Worm (Caenorhabditis elegans) whole organism, L1 larva: Measurements from ENCODE around the gene T24D3.2.
A peak's percentile ranks its signal among the peaks of the same experiment; 100 is the strongest.

Source experiments
- C04F5.9 ChIP-seq: sonication (generic microtip); optimal IDR thresholded peaks from 2 replicates; lab custom pipeline; 2016; ENCODE audit warnings: missing genetic modification characterization, missing compliant biosample characterization
- C16A3.4 ChIP-seq: fragments of 150-350 bp; optimal IDR thresholded peaks from 2 replicates; lab custom pipeline; 2014; ENCODE audit warnings: missing biosample characterization, missing genetic modification characterization
- aha-1 ChIP-seq: fragments of 150-350 bp; optimal IDR thresholded peaks from 2 replicates; lab custom pipeline; 2014; ENCODE audit warnings: missing biosample characterization, missing genetic modification characterization
- alr-1 ChIP-seq: fragments of 200-800 bp; sonication (Bioruptor generic); optimal IDR thresholded peaks from 2 replicates; lab custom pipeline; 2018; ENCODE audit warnings: borderline replicate concordance, mild to moderate bottlenecking, missing genetic modification characterization, missing compliant biosample characterization
- ama-1 ChIP-seq: fragments of 150-350 bp; optimal IDR thresholded peaks from 2 replicates; lab custom pipeline; 2014
- blmp-1 ChIP-seq: fragments of 150-350 bp; optimal IDR thresholded peaks from 2 replicates; lab custom pipeline; 2014; ENCODE audit warnings: missing biosample characterization, missing genetic modification characterization
- ceh-82 ChIP-seq, 3 experiments: fragments of 150-350 bp in 1 of 3; sonication (generic microtip) in 2 of 3; optimal IDR thresholded peaks; 2 replicates each; lab custom pipeline; 2014 to 2017; ENCODE audit warnings: missing biosample characterization in 3 of 3, missing genetic modification characterization in 3 of 3
- ceh-88 ChIP-seq: fragments of 200-800 bp; sonication (Bioruptor generic); IDR thresholded peaks from 2 replicates; pipeline ENCODE4 v1.3.6; 2022; ENCODE audit warnings: missing genetic modification characterization, missing compliant biosample characterization
- ces-1 ChIP-seq: fragments of 150-350 bp; optimal IDR thresholded peaks from 2 replicates; lab custom pipeline; 2014; ENCODE audit warnings: missing biosample characterization, missing genetic modification reagents, missing genetic modification characterization
- dsc-1 ChIP-seq: sonication (generic microtip); optimal IDR thresholded peaks from 2 replicates; lab custom pipeline; 2016; ENCODE audit warnings: mild to moderate bottlenecking, missing genetic modification characterization, missing compliant biosample characterization
- egl-13 ChIP-seq: sonication (generic microtip); optimal IDR thresholded peaks from 2 replicates; lab custom pipeline; 2016; ENCODE audit warnings: missing genotype, missing genetic modification reagents, missing genetic modification characterization, missing compliant biosample characterization
- elt-2 ChIP-seq: sonication (generic microtip); optimal IDR thresholded peaks from 2 replicates; lab custom pipeline; 2016; ENCODE audit warnings: missing genetic modification characterization, mild to moderate bottlenecking, inconsistent platforms, missing compliant biosample characterization, missing genetic modification reagents
- elt-3 ChIP-seq, 6 experiments: fragments of 150-350 bp in 1 of 6; sonication (generic microtip); optimal IDR thresholded peaks; 2 replicates each; lab custom pipeline; 2017 to 2018; ENCODE audit warnings: missing biosample characterization in 6 of 6, missing genetic modification characterization in 6 of 6, inconsistent platforms in 1 of 6
- ets-5 ChIP-seq: fragments of 200-800 bp; sonication (Bioruptor generic); IDR thresholded peaks from 2 replicates; pipeline ENCODE4 v1.3.6; 2022; ENCODE audit warnings: missing genetic modification characterization, missing compliant biosample characterization
- fkh-8 ChIP-seq: sonication (generic microtip); optimal IDR thresholded peaks from 2 replicates; lab custom pipeline; 2016; ENCODE audit warnings: mild to moderate bottlenecking, missing genetic modification characterization, missing compliant biosample characterization
- grh-1 ChIP-seq: fragments of 200-800 bp; sonication (Bioruptor generic); IDR thresholded peaks from 2 replicates; pipeline ENCODE4 v1.3.6; 2022; ENCODE audit warnings: missing genetic modification reagents, missing genetic modification characterization, missing compliant biosample characterization
- hlh-17 ChIP-seq: fragments of 200-800 bp; sonication (Bioruptor generic); optimal IDR thresholded peaks from 2 replicates; lab custom pipeline; 2018; ENCODE audit warnings: missing genetic modification characterization, mild to moderate bottlenecking, missing compliant biosample characterization, moderate library complexity, borderline replicate concordance
- isw-1 ChIP-seq: fragments of 200-800 bp; sonication (Bioruptor generic); IDR thresholded peaks from 2 replicates; pipeline ENCODE4 v1.3.6; 2022; ENCODE audit warnings: missing genetic modification characterization, missing compliant biosample characterization
- jun-1 ChIP-seq: fragments of 150-350 bp; optimal IDR thresholded peaks from 2 replicates; lab custom pipeline; 2014; ENCODE audit warnings: missing biosample characterization, missing genetic modification reagents, missing genetic modification characterization
- lin-13 ChIP-seq: fragments of 150-350 bp; optimal IDR thresholded peaks from 2 replicates; lab custom pipeline; 2014; ENCODE audit warnings: missing biosample characterization, missing genetic modification reagents, missing genetic modification characterization
- lin-14 ChIP-seq: fragments of 200-800 bp; sonication (Bioruptor generic); optimal IDR thresholded peaks from 2 replicates; lab custom pipeline; 2018; ENCODE audit warnings: mild to moderate bottlenecking, missing genetic modification characterization, moderate library complexity, missing compliant biosample characterization
- lin-35 ChIP-seq, 2 experiments: fragments of 150-350 bp; optimal IDR thresholded peaks; 2 replicates each; lab custom pipeline; 2014; ENCODE audit warnings: missing biosample characterization in 2 of 2, missing genetic modification characterization in 2 of 2, missing genetic modification reagents in 2 of 2
- lir-3 ChIP-seq: sonication (generic microtip); optimal IDR thresholded peaks from 2 replicates; lab custom pipeline; 2016; ENCODE audit warnings: mild to moderate bottlenecking, missing genetic modification characterization, moderate library complexity, missing compliant biosample characterization; ENCODE audit not compliant: poor library complexity
- lsy-2 ChIP-seq, 2 experiments: fragments of 150-350 bp; optimal IDR thresholded peaks; 2 replicates each; lab custom pipeline; 2014; ENCODE audit warnings: missing biosample characterization in 2 of 2, missing genetic modification characterization in 2 of 2
- mdl-1 ChIP-seq, 2 experiments: fragments of 150-350 bp; optimal IDR thresholded peaks; 2 replicates each; lab custom pipeline; 2014 to 2017; ENCODE audit warnings: missing biosample characterization in 2 of 2, missing genetic modification characterization in 2 of 2, inconsistent platforms in 1 of 2
- mef-2 ChIP-seq: fragments of 150-350 bp; optimal IDR thresholded peaks from 2 replicates; lab custom pipeline; 2014; ENCODE audit warnings: missing biosample characterization, missing genetic modification characterization
- mep-1 ChIP-seq: fragments of 150-350 bp; optimal IDR thresholded peaks from 2 replicates; lab custom pipeline; 2014; ENCODE audit warnings: missing biosample characterization, missing genetic modification characterization
- nhr-11 ChIP-seq: fragments of 150-350 bp; optimal IDR thresholded peaks from 2 replicates; lab custom pipeline; 2014; ENCODE audit warnings: missing biosample characterization, missing genetic modification characterization
- nhr-12 ChIP-seq: sonication (generic microtip); optimal IDR thresholded peaks from 2 replicates; lab custom pipeline; 2017; ENCODE audit warnings: missing biosample characterization, missing genetic modification characterization
- nhr-20 ChIP-seq: sonication (generic microtip); optimal IDR thresholded peaks from 2 replicates; lab custom pipeline; 2016; ENCODE audit warnings: mild to moderate bottlenecking, missing genetic modification characterization, missing compliant biosample characterization
- nhr-47 ChIP-seq: sonication (generic microtip); optimal IDR thresholded peaks from 2 replicates; lab custom pipeline; 2016; ENCODE audit warnings: mild to moderate bottlenecking, missing genetic modification characterization, moderate library complexity, missing compliant biosample characterization
- nhr-77 ChIP-seq: fragments of 150-350 bp; optimal IDR thresholded peaks from 2 replicates; lab custom pipeline; 2014; ENCODE audit warnings: missing biosample characterization, missing genetic modification characterization
- nhr-84 ChIP-seq: sonication (generic microtip); optimal IDR thresholded peaks from 2 replicates; lab custom pipeline; 2017; ENCODE audit warnings: missing biosample characterization, missing genetic modification characterization
- pag-3 ChIP-seq: sonication (generic microtip); optimal IDR thresholded peaks from 2 replicates; lab custom pipeline; 2017; ENCODE audit warnings: missing genetic modification characterization, mild to moderate bottlenecking, missing compliant biosample characterization, antibody characterized with exemption, borderline replicate concordance; ENCODE audit not compliant: insufficient read depth
- pax-3 ChIP-seq: fragments of 200-800 bp; sonication (Bioruptor generic); optimal IDR thresholded peaks from 2 replicates; lab custom pipeline; 2018; ENCODE audit warnings: mild to moderate bottlenecking, missing genetic modification characterization, moderate library complexity, missing compliant biosample characterization
- pqm-1 ChIP-seq: sonication (generic microtip); optimal IDR thresholded peaks from 3 replicates; lab custom pipeline; 2017; ENCODE audit warnings: missing biosample characterization, missing genetic modification characterization
- rnt-1 ChIP-seq: sonication (generic microtip); optimal IDR thresholded peaks from 2 replicates; lab custom pipeline; 2016; ENCODE audit warnings: mild to moderate bottlenecking, missing genetic modification characterization, moderate library complexity, missing compliant biosample characterization
- snpc-4 ChIP-seq: fragments of 150-350 bp; optimal IDR thresholded peaks from 2 replicates; lab custom pipeline; 2014; ENCODE audit warnings: missing biosample characterization, missing genetic modification characterization
- snu-23 ChIP-seq: sonication (generic microtip); optimal IDR thresholded peaks from 2 replicates; lab custom pipeline; 2016; ENCODE audit warnings: missing genetic modification characterization, missing compliant biosample characterization
- sox-4 ChIP-seq: sonication (generic microtip); optimal IDR thresholded peaks from 2 replicates; lab custom pipeline; 2016; ENCODE audit warnings: missing genetic modification characterization, missing compliant biosample characterization
- sup-37 ChIP-seq: fragments of 200-800 bp; sonication (Bioruptor generic); optimal IDR thresholded peaks from 2 replicates; lab custom pipeline; 2018; ENCODE audit warnings: mild to moderate bottlenecking, missing genetic modification characterization, missing compliant biosample characterization
- tbx-2 ChIP-seq: sonication (generic microtip); optimal IDR thresholded peaks from 2 replicates; lab custom pipeline; 2016; ENCODE audit warnings: missing genetic modification characterization, missing compliant biosample characterization
- tlp-1 ChIP-seq: fragments of 150-350 bp; optimal IDR thresholded peaks from 2 replicates; lab custom pipeline; 2014; ENCODE audit warnings: missing biosample characterization, missing genetic modification characterization
- unc-130 ChIP-seq: fragments of 150-350 bp; optimal IDR thresholded peaks from 2 replicates; lab custom pipeline; 2017; ENCODE audit warnings: missing biosample characterization, missing genetic modification characterization, inconsistent platforms
- unc-62 ChIP-seq: fragments of 150-350 bp; optimal IDR thresholded peaks from 2 replicates; lab custom pipeline; 2014; ENCODE audit warnings: missing biosample characterization, missing genetic modification reagents, missing genetic modification characterization
- unc-98 ChIP-seq: fragments of 200-800 bp; sonication (Bioruptor generic); IDR thresholded peaks from 2 replicates; pipeline ENCODE4 v1.3.6; 2022; ENCODE audit warnings: missing genetic modification characterization, missing compliant biosample characterization
- vab-15 ChIP-seq: sonication (generic microtip); optimal IDR thresholded peaks from 2 replicates; lab custom pipeline; 2017; ENCODE audit warnings: missing genotype, mild to moderate bottlenecking, missing genetic modification characterization, missing compliant biosample characterization
- ztf-11 ChIP-seq, 2 experiments: sonication (generic microtip); optimal IDR thresholded peaks; 2 replicates each; lab custom pipeline; 2016 to 2017; ENCODE audit warnings: missing genetic modification characterization in 2 of 2, missing biosample characterization in 1 of 2, missing compliant biosample characterization in 1 of 2
- ztf-4 ChIP-seq: fragments of 150-350 bp; optimal IDR thresholded peaks from 2 replicates; lab custom pipeline; 2014; ENCODE audit warnings: missing biosample characterization, missing genetic modification characterization

The T24D3.2 gene

ce11 chrX:12454290-12454795 is 28.8 kb downstream of the T24D3.2 start, which contains the start of the genes T18D3.9 and T18D3.1 (continued):
- TF ChIP-seq sup-37 (GFP tag; lab: Kevin White, UChicago) (no peak), mdl-1 (tag; optimal IDR thresholded peaks at IDR 0.05; lab: Kevin White, UChicago) (peak in 1 of 2 experiments; percentile 20), tlp-1 (no peak), unc-62 (GFP tag; lab: Kevin White, UChicago) (no peak), nhr-84 (no peak), rnt-1 (tag; lab: Kevin White, UChicago) (no peak), elt-2 (tag; lab: Kevin White, UChicago) (no peak), tbx-2 (tag; lab: Kevin White, UChicago) (peak; percentile 23), nhr-11 (tag; lab: Kevin White, UChicago) (no peak), blmp-1 (peak; percentile 68), hlh-17 (GFP tag; lab: Kevin White, UChicago) (no peak), mep-1 (peak; percentile 58), snpc-4 (tag; lab: Kevin White, UChicago) (no peak), snu-23 (GFP tag; lab: Kevin White, UChicago) (peak; percentile 49), ceh-88 (GFP tag; lab: Robert Waterston, UW) (no peak), pag-3 (no peak), C16A3.4 (peak; percentile 56), ets-5 (GFP tag; lab: Robert Waterston, UW) (no peak), ztf-4 (tag; lab: Kevin White, UChicago) (no peak), lir-3 (tag; lab: Kevin White, UChicago) (peak; percentile 1), grh-1 (GFP tag; lab: Robert Waterston, UW) (no peak), C04F5.9 (no peak), ama-1 (lab: Kevin White, UChicago) (no peak), pqm-1 (tag; lab: Kevin White, UChicago) (no peak), lsy-2 (tag; optimal IDR thresholded peaks at IDR 0.05; lab: Kevin White, UChicago) (peak; percentile 22 to 45), ceh-82 (tag; optimal IDR thresholded peaks at IDR 0.05; lab: Kevin White, UChicago) (no peak), pax-3 (tag; lab: Kevin White, UChicago) (no peak), lin-13 (peak; percentile 35), ces-1 (GFP tag; lab: Kevin White, UChicago) (no peak), dsc-1 (peak; percentile 10), egl-13 (no peak), mef-2 (tag; lab: Kevin White, UChicago) (no peak), nhr-20 (tag; lab: Kevin White, UChicago) (peak; percentile 51), vab-15 (tag; lab: Kevin White, UChicago) (no peak), ztf-11 (tag; optimal IDR thresholded peaks at IDR 0.05; lab: Kevin White, UChicago) (no peak), alr-1 (no peak), lin-14 (peak; percentile 79), unc-98 (GFP tag; lab: Robert Waterston, UW) (no peak), elt-3 (tag; optimal IDR thresholded peaks at IDR 0.05; lab: Kevin White, UChicago) (peak in 2 of 6 experiments; percentile 52), nhr-47 (peak; percentile 44), unc-130 (peak; percentile 12), jun-1 (tag; lab: Kevin White, UChicago) (no peak), nhr-12 (tag; lab: Kevin White, UChicago) (no peak), aha-1 (tag; lab: Kevin White, UChicago) (no peak), fkh-8 (peak; percentile 63), nhr-77 (tag; lab: Kevin White, UChicago) (no peak), isw-1 (GFP tag; lab: Robert Waterston, UW) (no peak), sox-4 (no peak), lin-35 (GFP tag; optimal IDR thresholded peaks at IDR 0.05; lab: Kevin White, UChicago) (peak; percentile 21 to 45)
